Worm (Caenorhabditis elegans) whole organism, midembryonic: Measurements from ENCODE around the gene his-8.
"Not testable (repeated sequence)": the region's sequence is repeated elsewhere in the genome, so short reads cannot be mapped to it uniquely, and the experiment has no call there.

ENCODE experiments used
- T22C8.4 ChIP-seq: fragments of 200-800 bp; sonication (Bioruptor generic); IDR thresholded peaks from 2 replicates; pipeline ENCODE4 v1.3.6; 2022; ENCODE audit warnings: missing genetic modification characterization, missing compliant biosample characterization
- cog-1 ChIP-seq: sonication (generic microtip); optimal IDR thresholded peaks from 2 replicates; lab custom pipeline; 2016; ENCODE audit warnings: missing genetic modification characterization, missing compliant biosample characterization
- flt-1 ChIP-seq: fragments of 200-800 bp; sonication (Bioruptor generic); IDR thresholded peaks from 2 replicates; pipeline ENCODE4 v1.3.6; 2022; ENCODE audit warnings: missing genetic modification characterization, missing compliant biosample characterization
- klf-2 ChIP-seq: fragments of 200-800 bp; sonication (Bioruptor generic); conservative IDR thresholded peaks from 2 replicates; pipeline ENCODE4 v1.3.6; 2022; ENCODE audit warnings: missing genetic modification reagents, missing genetic modification characterization, missing compliant biosample characterization
- med-1 ChIP-seq: sonication (generic microtip); optimal IDR thresholded peaks from 2 replicates; lab custom pipeline; 2017; ENCODE audit warnings: missing genetic modification characterization, mild to moderate bottlenecking, missing compliant biosample characterization, antibody characterized with exemption, missing genetic modification reagents; ENCODE audit not compliant: insufficient read depth
- ref-1 ChIP-seq: fragments of 200-800 bp; sonication (Bioruptor generic); conservative IDR thresholded peaks from 2 replicates; pipeline ENCODE4 v1.3.6; 2022; ENCODE audit warnings: missing genetic modification reagents, missing genetic modification characterization, missing compliant biosample characterization
- tab-1 ChIP-seq: fragments of 200-800 bp; sonication (Bioruptor generic); IDR thresholded peaks from 2 replicates; pipeline ENCODE4 v1.3.6; 2022; ENCODE audit warnings: missing genetic modification characterization, missing compliant biosample characterization
- ztf-23 ChIP-seq: fragments of 200-800 bp; sonication (Bioruptor generic); IDR thresholded peaks from 2 replicates; pipeline ENCODE4 v1.3.6; 2022; ENCODE audit warnings: missing genetic modification reagents, missing genetic modification characterization, missing compliant biosample characterization
- ztf-29 ChIP-seq: fragments of 200-800 bp; sonication (Bioruptor generic); IDR thresholded peaks from 2 replicates; pipeline ENCODE4 v1.3.6; 2022; ENCODE audit warnings: missing genetic modification reagents, missing genetic modification characterization, missing compliant biosample characterization

Gene his-8

DNA sequence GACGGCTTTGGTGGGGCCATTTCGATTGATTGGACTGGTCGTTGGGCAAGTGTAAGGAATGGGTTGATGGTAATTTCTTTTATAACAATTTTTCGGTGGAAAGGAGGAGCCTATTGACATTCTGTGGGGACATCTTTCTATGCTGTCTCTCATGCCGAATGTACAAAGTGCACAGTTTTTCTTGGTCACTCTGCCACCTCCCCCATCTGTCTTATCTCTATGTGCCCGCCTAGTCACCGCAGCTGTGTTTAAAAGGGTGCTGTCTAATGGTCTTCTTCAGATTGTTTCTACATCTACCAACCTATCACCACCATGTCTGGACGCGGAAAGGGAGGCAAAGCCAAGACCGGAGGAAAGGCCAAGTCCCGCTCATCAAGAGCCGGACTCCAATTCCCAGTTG, at the start of gene his-8, which contains the start of gene his-7:
his-8 (minus strand) TSS at position 20 of the 400 bp plus-strand sequence.
his-7 (plus strand) TSS at position 313 of the 400 bp plus-strand sequence.
- peak; percentile 77 for TF ChIP-seq flt-1

DNA sequence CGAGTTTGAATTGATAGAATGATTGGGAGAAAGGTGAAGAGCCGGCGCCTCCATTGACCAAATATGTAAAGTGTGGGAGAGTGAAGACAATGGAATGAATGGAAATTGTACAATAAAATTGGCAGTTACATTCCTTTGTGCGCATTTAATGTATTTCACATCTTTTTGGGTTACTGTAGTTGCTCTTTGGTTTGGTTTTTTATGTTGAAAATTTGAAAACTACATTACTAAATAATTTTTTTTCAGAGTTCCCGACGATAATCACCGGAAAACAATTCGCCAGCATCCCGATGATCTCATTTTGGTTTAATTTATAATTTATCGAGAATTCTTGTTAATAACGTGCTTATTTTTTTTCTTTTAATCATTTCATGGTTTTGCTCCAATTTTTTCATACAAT, 48.1 kb upstream of the his-8 start, which contains the start of gene C10B5.1:
C10B5.1 (plus strand) TSS at position 301 of the 400 bp plus-strand sequence.
- no peak for TF ChIP-seq ztf-23
- no peak for TF ChIP-seq ref-1
- TF ChIP-seq klf-2 (GFP tag; lab: Robert Waterston, UW) = no peak
- TF ChIP-seq T22C8.4 = no peak
- no peak for TF ChIP-seq cog-1
- TF ChIP-seq tab-1 (GFP tag; lab: Robert Waterston, UW) = no peak
- no peak for TF ChIP-seq flt-1
- TF ChIP-seq med-1 (GFP tag; lab: Kevin White, UChicago) = no peak
- TF ChIP-seq ztf-29 (GFP tag; lab: Robert Waterston, UW) = no peak

DNA sequence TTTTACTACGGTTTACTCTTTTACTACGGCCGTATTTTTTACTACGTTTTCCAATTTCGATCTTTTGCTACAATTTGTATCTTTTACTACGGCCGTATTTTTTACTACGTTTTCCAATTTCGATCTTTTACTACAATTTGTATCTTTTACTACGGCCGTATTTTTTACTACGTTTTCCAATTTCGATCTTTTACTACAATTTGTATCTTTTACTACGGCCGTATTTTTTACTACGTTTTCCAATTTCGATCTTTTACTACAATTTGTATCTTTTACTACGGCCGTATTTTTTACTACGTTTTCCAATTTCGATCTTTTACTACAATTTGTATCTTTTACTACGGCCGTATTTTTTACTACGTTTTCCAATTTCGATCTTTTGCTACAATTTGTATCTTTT, 41.9 kb upstream of the his-8 start, which contains the start of gene F25G6.1:
F25G6.1 (plus strand) TSS at position 301 of the 400 bp plus-strand sequence.
- TF ChIP-seq ztf-29 (GFP tag; lab: Robert Waterston, UW); klf-2 (GFP tag; lab: Robert Waterston, UW); med-1 (GFP tag; lab: Kevin White, UChicago): not testable (repeated sequence)

DNA sequence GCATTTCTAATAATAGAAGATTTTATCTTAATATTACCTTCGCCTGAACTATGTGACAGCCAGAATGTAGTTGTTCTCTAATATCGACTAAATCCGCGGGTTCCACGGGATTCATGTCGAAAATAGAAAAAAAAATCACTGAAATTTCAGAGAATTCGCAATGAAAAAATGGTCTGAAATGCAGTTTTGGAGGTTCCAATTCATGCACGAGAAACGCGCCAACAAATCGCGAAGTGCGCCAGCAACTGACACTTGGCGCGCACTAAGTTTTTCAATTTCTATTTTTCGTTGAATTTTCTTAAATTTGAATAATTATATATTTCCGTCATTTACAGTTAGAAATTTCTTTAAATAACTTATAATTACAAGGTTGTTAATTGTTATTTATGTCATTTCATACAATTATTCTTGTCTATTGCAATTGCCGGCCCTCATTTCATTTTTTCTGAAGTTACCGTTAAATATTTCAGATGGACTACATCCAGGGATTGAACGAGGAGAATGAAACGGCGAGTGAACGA, 37.0 kb upstream of the his-8 start, which contains the start of the genes F25G6.9 and symk-1:
F25G6.9 (minus strand) TSS at position 160 of the 521 bp plus-strand sequence.
symk-1 (plus strand) TSS at position 471 of the 521 bp plus-strand sequence.
- TF ChIP-seq cog-1 (no peak), T22C8.4 (no peak), klf-2 (GFP tag; lab: Robert Waterston, UW) (no peak), flt-1 (no peak), ztf-23 (no peak), ztf-29 (GFP tag; lab: Robert Waterston, UW) (no peak), tab-1 (GFP tag; lab: Robert Waterston, UW) (no peak), med-1 (GFP tag; lab: Kevin White, UChicago) (no peak)

DNA sequence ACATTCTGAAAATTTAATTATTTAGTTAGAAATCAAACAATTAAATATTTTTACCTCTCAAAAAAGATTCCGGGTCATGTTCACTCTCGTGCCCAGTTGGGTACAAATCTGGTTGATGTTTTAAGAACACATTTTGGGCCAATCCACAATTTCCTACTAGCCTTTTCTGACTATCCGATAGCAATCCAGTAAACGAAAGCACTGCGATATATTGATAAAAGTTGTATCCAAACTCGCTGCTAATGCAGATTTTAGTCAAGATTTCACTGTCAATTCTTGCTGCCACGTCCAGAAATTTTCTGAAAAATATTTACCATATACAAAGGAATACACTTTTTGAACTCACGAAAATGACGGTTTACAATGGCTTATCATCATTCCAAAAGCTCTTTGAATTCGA, 36.3 kb upstream of the his-8 start:
- no peak for TF ChIP-seq klf-2 (GFP tag; lab: Robert Waterston, UW)

DNA sequence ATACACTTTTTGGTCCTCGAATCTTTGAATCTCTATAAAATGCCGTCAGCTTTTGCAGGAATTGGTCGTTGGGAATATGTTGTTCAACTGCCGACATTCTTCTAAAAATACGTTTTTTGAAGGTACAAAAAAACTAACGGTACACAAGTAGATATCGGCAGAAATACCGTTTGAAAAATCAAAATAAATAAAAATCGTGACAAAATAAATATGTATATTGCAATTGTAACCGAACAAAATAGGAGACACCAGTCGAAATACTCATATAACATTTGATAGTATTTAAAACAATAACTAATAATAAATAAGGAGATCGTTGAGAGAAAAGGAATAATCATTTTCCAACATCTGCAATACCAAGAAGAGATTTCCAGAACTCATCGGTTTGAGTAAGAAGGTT, 32.2 kb upstream of the his-8 start, which contains the start of gene F25G6.8:
F25G6.8 (minus strand) TSS at position 101 of the 400 bp plus-strand sequence.
- no peak for TF ChIP-seq ztf-23
- no peak for TF ChIP-seq klf-2 (GFP tag; lab: Robert Waterston, UW)
- TF ChIP-seq tab-1 (GFP tag; lab: Robert Waterston, UW) = no peak
- TF ChIP-seq ref-1 = no peak
- TF ChIP-seq flt-1 = no peak
- no peak for TF ChIP-seq med-1 (GFP tag; lab: Kevin White, UChicago)
- TF ChIP-seq T22C8.4 = no peak
- TF ChIP-seq ztf-29 (GFP tag; lab: Robert Waterston, UW) = no peak
- TF ChIP-seq cog-1 = no peak

DNA sequence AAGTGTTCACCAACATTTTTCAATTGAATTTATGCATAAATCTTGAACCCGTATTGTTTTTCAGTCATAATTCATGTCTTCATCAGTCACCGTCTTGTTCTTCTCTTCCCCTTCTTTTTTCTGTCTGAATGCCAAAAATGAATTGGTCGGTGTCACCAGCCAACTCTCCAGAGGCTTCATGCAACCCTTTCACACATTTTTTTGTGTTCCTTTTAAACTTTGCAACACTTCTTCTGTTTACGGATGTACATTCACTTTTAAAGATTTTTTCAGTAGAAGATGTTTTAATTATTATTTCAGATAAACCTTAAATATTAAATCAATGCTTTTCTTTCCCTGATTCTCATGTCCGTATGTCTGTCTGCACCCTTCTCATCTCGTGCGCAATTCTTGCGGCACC, 28.0 kb upstream of the his-8 start, which contains the start of gene acr-16:
acr-16 (plus strand) TSS at position 301 of the 400 bp plus-strand sequence.
- TF ChIP-seq ztf-29 (GFP tag; lab: Robert Waterston, UW) = no peak
- no peak for TF ChIP-seq T22C8.4
- TF ChIP-seq tab-1 (GFP tag; lab: Robert Waterston, UW) = no peak
- no peak for TF ChIP-seq ztf-23
- no peak for TF ChIP-seq med-1 (GFP tag; lab: Kevin White, UChicago)
- TF ChIP-seq cog-1 = no peak
- no peak for TF ChIP-seq flt-1
- no peak for TF ChIP-seq ref-1
- TF ChIP-seq klf-2 (GFP tag; lab: Robert Waterston, UW) = no peak

DNA sequence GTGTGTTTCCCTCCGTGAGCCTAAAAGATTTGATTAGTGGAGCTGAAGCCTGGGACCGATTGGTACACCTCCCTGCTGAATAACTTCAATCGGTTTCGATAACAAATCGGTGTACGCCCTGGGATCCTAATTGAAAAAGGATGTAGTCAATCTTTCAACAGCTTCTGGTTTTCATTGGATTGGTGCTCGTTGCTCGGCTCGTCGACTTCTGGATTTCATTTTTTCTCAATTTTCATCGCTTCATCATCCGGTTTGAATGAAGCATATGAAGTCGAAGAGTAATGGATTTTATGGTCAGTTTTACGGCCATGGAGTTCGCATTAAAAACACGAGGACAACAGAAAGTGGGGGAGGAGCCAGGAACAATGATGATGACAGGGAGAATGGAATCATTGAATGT, 23.1 kb upstream of the his-8 start:
- TF ChIP-seq med-1 (GFP tag; lab: Kevin White, UChicago) = no peak
- TF ChIP-seq ref-1 = no peak

DNA sequence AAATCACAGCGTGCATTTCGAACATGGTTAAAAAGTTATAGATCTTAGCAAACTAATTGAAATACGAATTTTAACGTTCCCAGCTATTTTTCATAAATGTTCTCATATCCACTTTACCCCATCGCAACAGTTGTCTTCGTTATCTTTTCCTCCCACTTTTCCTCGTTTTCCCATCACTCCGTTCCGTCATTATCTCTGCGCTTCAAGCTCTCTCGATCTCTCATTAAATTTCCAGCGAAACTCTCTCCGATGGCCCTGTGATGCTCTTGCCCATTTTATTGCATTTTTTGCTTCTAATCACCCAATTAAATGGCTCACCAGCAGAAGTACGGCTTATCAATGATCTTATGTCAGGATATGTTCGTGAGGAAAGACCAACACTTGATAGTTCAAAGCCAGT, 19.6 kb upstream of the his-8 start, which contains the start of gene acr-15:
acr-15 (plus strand) TSS at position 236 of the 400 bp plus-strand sequence.
- TF ChIP-seq ztf-23 = 0 out of 2 replicates have a peak, but pooled peaks have one; percentile 34
- TF ChIP-seq T22C8.4 = no peak

DNA sequence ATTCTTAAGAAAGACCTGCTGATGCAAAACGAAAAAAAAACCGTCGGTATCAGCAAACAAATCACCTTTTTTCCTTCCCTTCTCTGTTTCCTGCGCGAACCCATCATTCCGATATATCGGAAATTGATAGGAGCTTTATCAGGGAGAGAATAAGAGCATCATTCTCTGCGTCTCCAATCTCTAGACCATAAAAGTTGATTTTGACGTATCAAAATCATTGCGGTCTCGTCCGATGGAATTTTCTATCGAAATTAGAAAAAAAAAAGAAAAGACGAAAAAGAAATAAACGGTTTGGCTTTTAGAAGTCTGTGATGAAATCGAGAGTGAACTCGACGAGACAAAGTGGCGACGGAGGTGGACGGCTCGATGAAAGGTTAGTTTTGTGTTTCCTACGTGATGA, 16.1 kb upstream of the his-8 start, which contains the start of gene stdh-4:
stdh-4 (plus strand) TSS at position 301 of the 400 bp plus-strand sequence.
- TF ChIP-seq ztf-29 (GFP tag; lab: Robert Waterston, UW) (no peak), tab-1 (GFP tag; lab: Robert Waterston, UW) (no peak), ztf-23 (no peak), T22C8.4 (no peak), med-1 (GFP tag; lab: Kevin White, UChicago) (no peak), ref-1 (no peak)

DNA sequence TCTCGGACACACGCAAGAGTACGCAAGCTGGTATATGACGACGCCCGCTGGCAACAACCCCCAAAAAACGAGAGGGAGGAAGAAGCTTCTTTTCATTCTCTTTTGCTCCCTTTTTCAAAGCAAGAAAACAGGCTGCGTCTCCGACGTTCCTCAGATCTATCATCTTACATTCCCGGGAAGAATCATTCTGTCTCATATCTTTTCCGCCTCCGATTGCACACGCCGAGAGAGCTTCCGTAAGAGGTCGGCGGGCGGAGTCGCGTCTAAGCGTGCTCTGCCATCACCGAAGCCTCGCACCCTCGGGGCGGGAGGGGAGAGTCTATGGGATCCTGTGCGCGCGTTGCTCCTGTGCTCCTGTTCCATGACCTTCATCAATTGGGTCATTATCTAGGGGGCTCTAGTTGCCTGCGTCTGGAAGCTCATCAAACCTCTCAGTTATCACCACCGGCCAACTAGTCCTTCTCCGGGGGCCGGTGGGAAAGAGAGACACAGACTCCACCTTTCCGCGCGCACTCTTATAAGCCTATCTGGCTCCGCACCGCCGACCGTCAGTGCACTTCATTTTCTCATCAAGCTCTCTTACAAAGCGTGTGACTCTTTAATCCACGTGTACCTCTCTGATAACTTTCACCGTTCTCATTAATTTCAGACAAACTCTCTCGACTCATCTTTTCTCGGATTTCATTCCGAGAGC, 12.8 kb upstream of the his-8 start, which contains the start of the genes slc-17.8 and asns-1:
slc-17.8 (minus strand) TSS at position 51 of the 694 bp plus-strand sequence.
asns-1 (plus strand) TSS at position 644 of the 694 bp plus-strand sequence.
- TF ChIP-seq klf-2 (GFP tag; lab: Robert Waterston, UW) (no peak), T22C8.4 (no peak), ref-1 (no peak), cog-1 (no peak), tab-1 (GFP tag; lab: Robert Waterston, UW) (no peak), flt-1 (no peak), med-1 (GFP tag; lab: Kevin White, UChicago) (no peak), ztf-29 (GFP tag; lab: Robert Waterston, UW) (no peak), ztf-23 (no peak)
